Fruit fly (Drosophila melanogaster) Kc167 (cell line): ENCODE data around the gene CG31928.

Source experiments
- Myc ChIP-seq: fragments of >200 bp; optimal IDR thresholded peaks from 2 replicates; lab custom pipeline; 2017; ENCODE audit warnings: missing external identifiers
- Sin3A ChIP-seq: fragments of >200 bp; optimal IDR thresholded peaks from 2 replicates; lab custom pipeline; 2018; ENCODE audit warnings: missing external identifiers
- h ChIP-seq: fragments of >200 bp; optimal IDR thresholded peaks from 3 replicates; lab custom pipeline; 2018; ENCODE audit warnings: missing external identifiers
- insv ChIP-seq: fragments of >200 bp; optimal IDR thresholded peaks from 3 replicates; lab custom pipeline; 2018; ENCODE audit warnings: missing external identifiers
- psq ChIP-seq: fragments of >200 bp; optimal IDR thresholded peaks from 2 replicates; lab custom pipeline; 2017; ENCODE audit warnings: missing external identifiers
- ttk ChIP-seq: sonication (Bioruptor generic); optimal IDR thresholded peaks from 2 replicates; lab custom pipeline; 2017; ENCODE audit warnings: missing external identifiers

The CG31928 gene

dm6 chr2L:1491791-1492345 lies at the start of gene CG31928:
TSS of gene CG31928 (plus strand) at chr2L:1492295.
- TF ChIP-seq insv (lab: Kevin White, UChicago), result no peak
- no peak for TF ChIP-seq ttk
- no peak for TF ChIP-seq Myc (lab: Kevin White, UChicago)
- TF ChIP-seq psq (lab: Kevin White, UChicago), result no peak
- no peak for TF ChIP-seq Sin3A (lab: Kevin White, UChicago)
- TF ChIP-seq h (lab: Kevin White, UChicago), result no peak

dm6 chr2L:1443509-1443908 lies 48.6 kb upstream of the CG31928 start:
- no peak for TF ChIP-seq ttk
- TF ChIP-seq Sin3A (lab: Kevin White, UChicago), result no peak
- TF ChIP-seq Myc (lab: Kevin White, UChicago), result no peak
- TF ChIP-seq psq (lab: Kevin White, UChicago), result no peak
- TF ChIP-seq insv (lab: Kevin White, UChicago), result no peak
- no peak for TF ChIP-seq h (lab: Kevin White, UChicago)

dm6 chr2L:1445048-1445447 lies 47.0 kb upstream of the CG31928 start:
- no peak for TF ChIP-seq Myc (lab: Kevin White, UChicago)
- no peak for TF ChIP-seq psq (lab: Kevin White, UChicago)
- TF ChIP-seq h (lab: Kevin White, UChicago), result no peak
- TF ChIP-seq Sin3A (lab: Kevin White, UChicago), result no peak
- TF ChIP-seq insv (lab: Kevin White, UChicago), result no peak
- no peak for TF ChIP-seq ttk

dm6 chr2L:1446740-1447139 lies 45.4 kb upstream of the CG31928 start:
- no peak for TF ChIP-seq Myc (lab: Kevin White, UChicago)
- no peak for TF ChIP-seq h (lab: Kevin White, UChicago)
- TF ChIP-seq ttk, result no peak
- no peak for TF ChIP-seq psq (lab: Kevin White, UChicago)
- no peak for TF ChIP-seq Sin3A (lab: Kevin White, UChicago)
- TF ChIP-seq insv (lab: Kevin White, UChicago), result no peak

dm6 chr2L:1447652-1448051 lies 44.4 kb upstream of the CG31928 start:
- no peak for TF ChIP-seq insv (lab: Kevin White, UChicago)

- TF ChIP-seq h (lab: Kevin White, UChicago), result no peak
- TF ChIP-seq ttk, result no peak
- no peak for TF ChIP-seq insv (lab: Kevin White, UChicago)
- TF ChIP-seq Myc (lab: Kevin White, UChicago), result no peak
- TF ChIP-seq Sin3A (lab: Kevin White, UChicago), result no peak
- TF ChIP-seq psq (lab: Kevin White, UChicago), result no peak
Measured at dm6 chr2L:1448188-1448587, 43.9 kb upstream of the CG31928 start.

- TF ChIP-seq Myc (lab: Kevin White, UChicago), result no peak
- TF ChIP-seq h (lab: Kevin White, UChicago), result no peak
- TF ChIP-seq insv (lab: Kevin White, UChicago), result no peak
- TF ChIP-seq Sin3A (lab: Kevin White, UChicago), result no peak
- TF ChIP-seq ttk, result no peak
- TF ChIP-seq psq (lab: Kevin White, UChicago), result no peak
Measured at dm6 chr2L:1449718-1450441, 42.2 kb upstream of the CG31928 start.

dm6 chr2L:1455498-1455897 lies 36.6 kb upstream of the CG31928 start:
- TF ChIP-seq psq (lab: Kevin White, UChicago) (no peak), Myc (lab: Kevin White, UChicago) (no peak), h (lab: Kevin White, UChicago) (no peak), Sin3A (lab: Kevin White, UChicago) (no peak), ttk (no peak), insv (lab: Kevin White, UChicago) (no peak)

dm6 chr2L:1456305-1456704 lies 35.8 kb upstream of the CG31928 start:
- TF ChIP-seq insv (lab: Kevin White, UChicago) (no peak), Myc (lab: Kevin White, UChicago) (no peak), psq (lab: Kevin White, UChicago) (no peak), Sin3A (lab: Kevin White, UChicago) (no peak), ttk (no peak), h (lab: Kevin White, UChicago) (no peak)

dm6 chr2L:1456822-1457221 lies 35.3 kb upstream of the CG31928 start:
- TF ChIP-seq Myc (lab: Kevin White, UChicago) (no peak), ttk (no peak), Sin3A (lab: Kevin White, UChicago) (no peak), insv (lab: Kevin White, UChicago) (no peak), h (lab: Kevin White, UChicago) (no peak), psq (lab: Kevin White, UChicago) (no peak)

dm6 chr2L:1458584-1459203 lies 33.4 kb upstream of the CG31928 start:
- TF ChIP-seq ttk (no peak), h (lab: Kevin White, UChicago) (no peak), insv (lab: Kevin White, UChicago) (no peak), Myc (lab: Kevin White, UChicago) (no peak), Sin3A (lab: Kevin White, UChicago) (no peak), psq (lab: Kevin White, UChicago) (no peak)

- TF ChIP-seq ttk (no peak), Myc (lab: Kevin White, UChicago) (no peak), psq (lab: Kevin White, UChicago) (no peak), h (lab: Kevin White, UChicago) (no peak), Sin3A (lab: Kevin White, UChicago) (no peak), insv (lab: Kevin White, UChicago) (no peak)
Measured at dm6 chr2L:1459344-1459743, 32.8 kb upstream of the CG31928 start.
